Fruit fly (Drosophila melanogaster): ENCODE measurements around the gene Xport-A.

The Xport-A gene

dm6 chr3R:19902926-19903739 is 12.1 kb downstream of the Xport-A start, which contains the start of gene ClpX (continued):
- TF ChIP-seq tll (GFP tag; optimal IDR thresholded peaks at IDR 0.05) (no peak), dimm (GFP tag; IDR thresholded peaks at IDR 0.05) (no peak), CG15011 (GFP tag; optimal IDR thresholded peaks at IDR 0.05) (no peak), pfk (GFP tag; optimal IDR thresholded peaks at IDR 0.05) (no peak), CG9437 (GFP tag; optimal IDR thresholded peaks at IDR 0.05) (no peak), Poxn (GFP tag; IDR thresholded peaks at IDR 0.05) (no peak), Sox102F (GFP tag; optimal IDR thresholded peaks at IDR 0.05) (no peak), pb (GFP tag; optimal IDR thresholded peaks at IDR 0.05) (no peak), Trl (optimal IDR thresholded peaks at IDR 0.05) (no peak), Trl (GFP tag; optimal IDR thresholded peaks at IDR 0.05) (no peak), CG11093 (GFP tag; IDR thresholded peaks at IDR 0.05) (no peak), CG12659 (GFP tag; optimal IDR thresholded peaks at IDR 0.05) (peak; percentile 54), fu2 (GFP tag; optimal IDR thresholded peaks at IDR 0.05) (no peak), dpn (GFP tag; optimal IDR thresholded peaks at IDR 0.05) (no peak), ems (GFP tag; optimal IDR thresholded peaks at IDR 0.05) (no peak), mam (GFP tag; optimal IDR thresholded peaks at IDR 0.05) (no peak), Sox100B (GFP tag; optimal IDR thresholded peaks at IDR 0.05) (no peak), CG4730 (GFP tag; IDR thresholded peaks at IDR 0.05) (no peak), hbn (GFP tag; IDR thresholded peaks at IDR 0.05; ENCODE audit: partially characterized antibody) (peak; percentile 70), CG18011 (GFP tag; optimal IDR thresholded peaks at IDR 0.05) (no peak), CG4424 (GFP tag; optimal IDR thresholded peaks at IDR 0.05) (no peak), kah (GFP tag; optimal IDR thresholded peaks at IDR 0.05) (no peak), ham (GFP tag; IDR thresholded peaks at IDR 0.05) (no peak), scrt (GFP tag; optimal IDR thresholded peaks at IDR 0.05) (no peak), Dek (tag; optimal IDR thresholded peaks at IDR 0.05) (peak; percentile 20), CG12744 (GFP tag; optimal IDR thresholded peaks at IDR 0.05) (no peak), CG11560 (tag; IDR thresholded peaks at IDR 0.05) (no peak; the same call in 2 of the 3 replicates), CG9215 (GFP tag; IDR thresholded peaks at IDR 0.05) (no peak), CG18619 (GFP tag; optimal IDR thresholded peaks at IDR 0.05) (no peak), CG6689 (GFP tag; IDR thresholded peaks at IDR 0.05) (no peak), klu (GFP tag; IDR thresholded peaks at IDR 0.05) (no peak), CG10565 (GFP tag; optimal IDR thresholded peaks at IDR 0.05) (no peak), Antp (GFP tag; optimal IDR thresholded peaks at IDR 0.05) (no peak), sr (GFP tag; IDR thresholded peaks at IDR 0.05) (no peak), CG12942 (GFP tag; optimal IDR thresholded peaks at IDR 0.05) (no peak), CG3281 (GFP tag; optimal IDR thresholded peaks at IDR 0.05) (peak; percentile 17), sd (tag; optimal IDR thresholded peaks at IDR 0.05) (peak; percentile 24), PHDP (tag; optimal IDR thresholded peaks at IDR 0.05) (peak; percentile 17), CG17361 (GFP tag; IDR thresholded peaks at IDR 0.05) (no peak), Optix (GFP tag; IDR thresholded peaks at IDR 0.05) (no peak), chif (GFP tag; optimal IDR thresholded peaks at IDR 0.05) (no peak), Lhr (GFP tag; optimal IDR thresholded peaks at IDR 0.05) (no peak), CG4820 (GFP tag; optimal IDR thresholded peaks at IDR 0.05) (no peak), CG4854 (GFP tag; optimal IDR thresholded peaks at IDR 0.05) (no peak), CG10209 (GFP tag; optimal IDR thresholded peaks at IDR 0.05) (no peak), CG8290 (GFP tag; optimal IDR thresholded peaks at IDR 0.05) (no peak), CG8290 (tag; optimal IDR thresholded peaks at IDR 0.05) (peak in 1 of 2 experiments; percentile 50), NfI (GFP tag; optimal IDR thresholded peaks at IDR 0.05) (peak; percentile 9), vfl (GFP tag; optimal IDR thresholded peaks at IDR 0.05) (no peak), dm (GFP tag; optimal IDR thresholded peaks at IDR 0.05) (peak; percentile 9), oc (tag; optimal IDR thresholded peaks at IDR 0.05) (no peak)

All from whole organism, embryonic.